Fruit fly (Drosophila melanogaster): Measurements from ENCODE around the gene Naa60.

DNA sequence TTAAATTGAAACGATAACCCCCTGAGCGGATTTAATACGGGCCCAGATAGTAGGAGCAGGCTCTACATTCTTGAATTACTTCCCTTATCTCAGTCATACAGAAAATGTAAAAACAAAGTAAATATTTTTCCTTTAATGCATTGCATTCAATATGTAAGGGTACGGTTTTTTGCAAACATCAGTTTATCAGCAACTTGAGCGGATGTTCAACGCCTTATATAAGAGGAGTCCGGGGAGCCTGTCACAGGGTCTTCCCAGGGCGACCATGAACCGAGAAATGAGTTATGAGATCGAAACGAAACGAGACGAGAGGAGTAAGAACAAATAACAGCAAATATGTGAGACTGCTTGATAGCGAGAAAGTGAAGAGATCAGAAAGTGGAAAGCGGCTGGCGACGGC is 10.1 kb upstream of the Naa60 start:
- TF ChIP-seq rn (GFP tag; IDR thresholded peaks at IDR 0.05) (no peak), D1 (tag; optimal IDR thresholded peaks at IDR 0.05) (no peak), Pif1B (GFP tag; optimal IDR thresholded peaks at IDR 0.05) (no peak), CG14655 (GFP tag; optimal IDR thresholded peaks at IDR 0.05) (no peak), Pif1A (GFP tag; optimal IDR thresholded peaks at IDR 0.05) (no peak)
